Worm (Caenorhabditis elegans) whole organism, late embryonic: ENCODE data around the gene str-206.

Experiments used
- elt-2 ChIP-seq: sonication (generic microtip); optimal IDR thresholded peaks from 2 replicates; lab custom pipeline; 2016; ENCODE audit warnings: missing genetic modification reagents, missing genetic modification characterization, missing compliant biosample characterization
- eyg-1 ChIP-seq: sonication (generic microtip); optimal IDR thresholded peaks from 2 replicates; lab custom pipeline; 2016; ENCODE audit warnings: missing genotype, missing genetic modification characterization, missing compliant biosample characterization
- fkh-6 ChIP-seq: sonication (generic microtip); optimal IDR thresholded peaks from 2 replicates; lab custom pipeline; 2016; ENCODE audit warnings: missing genetic modification characterization, missing compliant biosample characterization
- tbx-2 ChIP-seq: sonication (generic microtip); optimal IDR thresholded peaks from 2 replicates; lab custom pipeline; 2016; ENCODE audit warnings: missing genetic modification characterization, missing compliant biosample characterization
- unc-3 ChIP-seq, 2 experiments: fragments of 200-800 bp in 1 of 2; sonication (Bioruptor generic) in 1 of 2; sonication (generic microtip) in 1 of 2; conservative IDR thresholded peaks in 1 of 2; optimal IDR thresholded peaks in 1 of 2; 2 replicates each; pipeline versions ENCODE4 v1.3.6 to Lab custom; 2016 to 2022; ENCODE audit warnings: missing compliant biosample characterization in 2 of 2, missing genetic modification characterization in 2 of 2, missing genetic modification reagents in 1 of 2
- unc-86 ChIP-seq: sonication (generic microtip); optimal IDR thresholded peaks from 2 replicates; lab custom pipeline; 2016; ENCODE audit warnings: missing genetic modification characterization, missing compliant biosample characterization

ce11 chrV:6253936-6254335 lies 36.0 kb downstream of the str-206 start:
- TF ChIP-seq fkh-6 (tag; lab: Kevin White, UChicago) (no peak), unc-3 (GFP tag; conservative IDR thresholded peaks at IDR 0.05; lab: Robert Waterston, UW) (no peak), unc-3 (tag; optimal IDR thresholded peaks at IDR 0.05; lab: Kevin White, UChicago) (no peak), tbx-2 (no peak), unc-86 (tag; lab: Kevin White, UChicago) (no peak), eyg-1 (no peak), elt-2 (tag; lab: Kevin White, UChicago) (no peak)
